Worm (Caenorhabditis elegans): ENCODE results near the gene apc-10.

DNA sequence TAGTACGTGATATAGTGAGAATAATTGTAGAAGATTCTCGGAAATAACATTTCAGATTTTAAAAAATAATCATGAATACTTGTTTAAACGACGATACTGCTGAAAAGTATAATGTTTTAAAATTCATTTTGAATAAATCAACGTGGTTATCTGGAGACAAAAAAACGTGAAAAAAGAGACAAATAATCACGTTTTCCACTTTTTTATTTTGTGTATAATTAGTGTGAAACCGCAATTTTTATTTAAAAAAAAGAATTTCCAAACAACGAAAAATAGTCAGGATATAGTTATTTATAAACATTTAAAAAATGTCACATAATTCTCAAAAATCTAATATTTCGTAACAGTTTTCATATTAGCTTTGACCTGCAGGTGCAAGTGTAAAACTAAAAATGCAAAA, 19.8 kb downstream of the apc-10 start, which contains the start of gene F15H10.7:
- TF ChIP-seq nhr-237 (tag; optimal IDR thresholded peaks at IDR 0.05), result no peak
- no peak for TF ChIP-seq lsy-2 (tag; optimal IDR thresholded peaks at IDR 0.05)
- TF ChIP-seq nhr-28 (tag; optimal IDR thresholded peaks at IDR 0.05), result no peak
- TF ChIP-seq elt-3 (tag; optimal IDR thresholded peaks at IDR 0.05), result no peak
- no peak for TF ChIP-seq nhr-76 (tag; optimal IDR thresholded peaks at IDR 0.05)
- no peak for TF ChIP-seq unc-39 (tag; optimal IDR thresholded peaks at IDR 0.05)
- TF ChIP-seq lin-13 (tag; optimal IDR thresholded peaks at IDR 0.05), result no peak
- no peak for TF ChIP-seq mab-5 (tag; optimal IDR thresholded peaks at IDR 0.05)
- no peak for TF ChIP-seq pha-4 (tag; optimal IDR thresholded peaks at IDR 0.05)
- TF ChIP-seq snpc-4 (tag; optimal IDR thresholded peaks at IDR 0.05), result no peak
- no peak for TF ChIP-seq nhr-12 (tag; optimal IDR thresholded peaks at IDR 0.05)

Measured in whole organism, mixed stage, embryonic.